Fruit fly (Drosophila melanogaster) whole organism, embryonic: ENCODE results near the gene CG15740.

Experiments
- Atf6 ChIP-seq: fragments of 200-800 bp; sonication (Bioruptor generic); IDR thresholded peaks from 2 replicates; pipeline ENCODE4 v1.3.6; 2022; ENCODE audit warnings: missing biosample characterization, missing genetic modification characterization
- Bdp1 ChIP-seq: fragments of 200-800 bp; sonication (Bioruptor generic); optimal IDR thresholded peaks from 3 replicates; lab custom pipeline; 2016; ENCODE audit warnings: missing biosample characterization, missing genetic modification characterization
- BtbVII ChIP-seq: fragments of 200-800 bp; sonication (Bioruptor generic); optimal IDR thresholded peaks from 3 replicates; lab custom pipeline; 2017; ENCODE audit warnings: missing biosample characterization, mild to moderate bottlenecking, missing genetic modification characterization
- C15 ChIP-seq: fragments of 200-800 bp; sonication (Bioruptor generic); IDR thresholded peaks from 3 replicates; pipeline ENCODE4 v1.3.6; 2022; ENCODE audit warnings: missing biosample characterization, missing genetic modification characterization
- CG1024 ChIP-seq: fragments of 200-800 bp; sonication (Bioruptor generic); IDR thresholded peaks from 2 replicates; pipeline ENCODE4 v1.3.6; 2022; ENCODE audit warnings: missing biosample characterization, missing genetic modification characterization
- CG10267 ChIP-seq: fragments of 200-800 bp; sonication (Bioruptor generic); optimal IDR thresholded peaks from 2 replicates; lab custom pipeline; 2018; ENCODE audit warnings: missing biosample characterization, mild to moderate bottlenecking, missing genetic modification characterization, moderate library complexity
- CG10431 ChIP-seq: fragments of 200-800 bp; sonication (Bioruptor generic); optimal IDR thresholded peaks from 3 replicates; lab custom pipeline; 2018; ENCODE audit warnings: missing biosample characterization, mild to moderate bottlenecking, missing genetic modification characterization
- CG11456 ChIP-seq: fragments of 200-800 bp; sonication (Bioruptor generic); IDR thresholded peaks from 3 replicates; pipeline ENCODE4 v1.3.6; 2022; ENCODE audit warnings: missing biosample characterization, missing genetic modification characterization
- CG11723 ChIP-seq: fragments of 200-800 bp; sonication (Bioruptor generic); optimal IDR thresholded peaks from 2 replicates; lab custom pipeline; 2017; ENCODE audit warnings: missing biosample characterization, mild to moderate bottlenecking, missing genetic modification characterization
- CG14667 ChIP-seq: fragments of 200-800 bp; sonication (Bioruptor generic); IDR thresholded peaks from 2 replicates; pipeline ENCODE4 v1.3.6; 2022; ENCODE audit warnings: missing biosample characterization, missing genetic modification characterization
- CG17186 ChIP-seq: fragments of 200-800 bp; sonication (Bioruptor generic); optimal IDR thresholded peaks from 3 replicates; lab custom pipeline; 2017; ENCODE audit warnings: missing biosample characterization, missing genetic modification reagents, missing genetic modification characterization
- CG1832 ChIP-seq: fragments of 200-800 bp; sonication (Bioruptor generic); optimal IDR thresholded peaks from 2 replicates; lab custom pipeline; 2017; ENCODE audit warnings: missing biosample characterization, mild to moderate bottlenecking, missing genetic modification characterization, inconsistent platforms
- CG3065 ChIP-seq: fragments of 200-800 bp; sonication (Bioruptor generic); optimal IDR thresholded peaks from 2 replicates; lab custom pipeline; 2016; ENCODE audit warnings: missing biosample characterization, missing genetic modification characterization
- CG4730 ChIP-seq: fragments of 200-800 bp; sonication (Bioruptor generic); IDR thresholded peaks from 2 replicates; pipeline ENCODE4 v1.3.6; 2022; ENCODE audit warnings: missing biosample characterization, missing genetic modification characterization
- CG6654 ChIP-seq: fragments of 200-800 bp; sonication (Bioruptor generic); optimal IDR thresholded peaks from 2 replicates; lab custom pipeline; 2017; ENCODE audit warnings: missing biosample characterization, mild to moderate bottlenecking, missing genetic modification characterization
- CG8359 ChIP-seq: fragments of 200-800 bp; sonication (Bioruptor generic); optimal IDR thresholded peaks from 2 replicates; lab custom pipeline; 2017; ENCODE audit warnings: missing biosample characterization, mild to moderate bottlenecking, missing genetic modification characterization, borderline replicate concordance
- CG9876 ChIP-seq: fragments of 200-800 bp; sonication (Bioruptor generic); optimal IDR thresholded peaks from 2 replicates; lab custom pipeline; 2016; ENCODE audit warnings: missing biosample characterization, missing genetic modification characterization
- Camta ChIP-seq: fragments of 200-800 bp; sonication (Bioruptor generic); optimal IDR thresholded peaks from 2 replicates; lab custom pipeline; 2016; ENCODE audit warnings: missing biosample characterization, missing genetic modification characterization
- Dek ChIP-seq: fragments of 200-800 bp; sonication (Bioruptor generic); optimal IDR thresholded peaks from 3 replicates; lab custom pipeline; 2019; ENCODE audit warnings: missing biosample characterization, mild to moderate bottlenecking, missing genetic modification characterization, moderate library complexity
- Ets65A ChIP-seq: fragments of 200-800 bp; sonication (Bioruptor generic); peaks from one replicate; lab custom pipeline; 2016; ENCODE audit warnings: missing biosample characterization, missing genetic modification characterization
- Gsc ChIP-seq: fragments of 200-800 bp; sonication (Bioruptor generic); IDR thresholded peaks from 2 replicates; pipeline ENCODE4 v1.3.6; 2022; ENCODE audit warnings: missing biosample characterization, missing genetic modification characterization
- HHEX ChIP-seq: fragments of 200-800 bp; sonication (Bioruptor generic); optimal IDR thresholded peaks from 3 replicates; lab custom pipeline; 2017; ENCODE audit warnings: missing biosample characterization, mild to moderate bottlenecking, missing genetic modification characterization, missing genetic modification reagents
- HmgD ChIP-seq: fragments of 200-800 bp; sonication (Bioruptor generic); optimal IDR thresholded peaks from 3 replicates; lab custom pipeline; 2016; ENCODE audit warnings: missing biosample characterization, missing genetic modification characterization
- Lpt ChIP-seq: fragments of >200 bp; optimal IDR thresholded peaks from 2 replicates; lab custom pipeline; 2018; ENCODE audit warnings: missing biosample characterization, missing genetic modification characterization
- PHDP ChIP-seq: fragments of 200-800 bp; sonication (Bioruptor generic); optimal IDR thresholded peaks from 3 replicates; lab custom pipeline; 2018; ENCODE audit warnings: missing biosample characterization, mild to moderate bottlenecking, missing genetic modification characterization, moderate library complexity
- bigmax ChIP-seq: fragments of 200-800 bp; sonication (Bioruptor generic); optimal IDR thresholded peaks from 2 replicates; lab custom pipeline; 2018; ENCODE audit warnings: missing biosample characterization, mild to moderate bottlenecking, missing genetic modification characterization
- cas ChIP-seq: fragments of 200-800 bp; sonication (Bioruptor generic); IDR thresholded peaks from 2 replicates; pipeline ENCODE4 v1.3.6; 2022; ENCODE audit warnings: missing biosample characterization, missing genetic modification characterization
- cg ChIP-seq: fragments of 200-800 bp; sonication (Bioruptor generic); optimal IDR thresholded peaks from 3 replicates; lab custom pipeline; 2019; ENCODE audit warnings: missing biosample characterization, mild to moderate bottlenecking, missing genetic modification characterization, moderate library complexity
- cwo ChIP-seq: fragments of 200-800 bp; sonication (Bioruptor generic); optimal IDR thresholded peaks from 3 replicates; lab custom pipeline; 2017; ENCODE audit warnings: missing biosample characterization, missing genetic modification characterization, mild to moderate bottlenecking, moderate library complexity, missing genetic modification reagents
- dimm ChIP-seq: fragments of 200-800 bp; sonication (Bioruptor generic); IDR thresholded peaks from 2 replicates; pipeline ENCODE4 v1.3.6; 2022; ENCODE audit warnings: missing biosample characterization, missing genetic modification characterization
- dpn ChIP-seq, 2 experiments: fragments of 200-800 bp; sonication (Bioruptor generic); optimal IDR thresholded peaks; 3 replicates each; lab custom pipeline; 2016; ENCODE audit warnings: missing biosample characterization in 2 of 2, missing genetic modification characterization in 2 of 2
- exex ChIP-seq: fragments of 200-800 bp; sonication (Bioruptor generic); optimal IDR thresholded peaks from 4 replicates; lab custom pipeline; 2018; ENCODE audit warnings: missing biosample characterization, mild to moderate bottlenecking, missing genetic modification characterization, moderate library complexity
- ind ChIP-seq: fragments of 200-800 bp; sonication (Bioruptor generic); optimal IDR thresholded peaks from 3 replicates; lab custom pipeline; 2016; ENCODE audit warnings: missing biosample characterization, missing genetic modification characterization
- jumu ChIP-seq: fragments of 200-800 bp; sonication (Bioruptor generic); optimal IDR thresholded peaks from 3 replicates; lab custom pipeline; 2016; ENCODE audit warnings: missing biosample characterization, missing genetic modification characterization
- knrl ChIP-seq: fragments of 200-800 bp; sonication (Bioruptor generic); IDR thresholded peaks from 3 replicates; pipeline ENCODE4 v1.3.6; 2022; ENCODE audit warnings: missing biosample characterization, missing genetic modification characterization; ENCODE audit not compliant: partially characterized antibody
- nau ChIP-seq: fragments of 200-800 bp; sonication (Bioruptor generic); optimal IDR thresholded peaks from 3 replicates; lab custom pipeline; 2017; ENCODE audit warnings: missing biosample characterization, mild to moderate bottlenecking, missing genetic modification characterization, missing genetic modification reagents
- oc ChIP-seq: fragments of 200-800 bp; sonication (Bioruptor generic); optimal IDR thresholded peaks from 2 replicates; lab custom pipeline; 2018; ENCODE audit warnings: missing biosample characterization, mild to moderate bottlenecking, missing genetic modification characterization, moderate library complexity
- onecut ChIP-seq: fragments of 200-800 bp; sonication (Bioruptor generic); IDR thresholded peaks from 2 replicates; pipeline ENCODE4 v1.3.6; 2022; ENCODE audit warnings: missing biosample characterization, missing genetic modification characterization
- pfk ChIP-seq: fragments of 200-800 bp; sonication (Bioruptor generic); optimal IDR thresholded peaks from 2 replicates; lab custom pipeline; 2018; ENCODE audit warnings: missing biosample characterization, mild to moderate bottlenecking, missing genetic modification characterization, moderate library complexity
- pros ChIP-seq: fragments of 200-800 bp; sonication (Bioruptor generic); optimal IDR thresholded peaks from 3 replicates; lab custom pipeline; 2019; ENCODE audit warnings: missing biosample characterization, mild to moderate bottlenecking, missing genetic modification characterization, moderate library complexity
- psq ChIP-seq: fragments of 200-800 bp; sonication (Bioruptor generic); optimal IDR thresholded peaks from 2 replicates; lab custom pipeline; 2017; ENCODE audit warnings: missing biosample characterization, missing genetic modification characterization
- sc ChIP-seq, 3 experiments: fragments of >200 bp in 2 of 3; fragments of 200-800 bp in 1 of 3; sonication (Bioruptor generic) in 1 of 3; optimal IDR thresholded peaks; 2 replicates in 2 of 3; 3 replicates in 1 of 3; lab custom pipeline; 2017; ENCODE audit warnings: mild to moderate bottlenecking in 1 of 3, missing biosample characterization in 1 of 3, missing genetic modification characterization in 1 of 3, missing genetic modification reagents in 1 of 3
- sob ChIP-seq: fragments of 200-800 bp; sonication (Bioruptor generic); IDR thresholded peaks from 2 replicates; pipeline ENCODE4 v1.3.6; 2022; ENCODE audit warnings: missing biosample characterization, missing genetic modification characterization
- toy ChIP-seq: fragments of 200-800 bp; sonication (Bioruptor generic); IDR thresholded peaks from 2 replicates; pipeline ENCODE4 v1.3.6; 2022; ENCODE audit warnings: missing biosample characterization, missing genetic modification characterization
- twi ChIP-seq: fragments of 200-800 bp; optimal IDR thresholded peaks from 2 replicates; lab custom pipeline; 2019; ENCODE audit warnings: missing biosample characterization, mild to moderate bottlenecking, missing genetic modification characterization, moderate library complexity
- unpg ChIP-seq: fragments of 200-800 bp; sonication (Bioruptor generic); optimal IDR thresholded peaks from 3 replicates; lab custom pipeline; 2018; ENCODE audit warnings: missing biosample characterization, mild to moderate bottlenecking, missing genetic modification characterization, moderate library complexity
- yki ChIP-seq: fragments of >200 bp; optimal IDR thresholded peaks from 3 replicates; lab custom pipeline; 2018

CG15740 gene

DNA sequence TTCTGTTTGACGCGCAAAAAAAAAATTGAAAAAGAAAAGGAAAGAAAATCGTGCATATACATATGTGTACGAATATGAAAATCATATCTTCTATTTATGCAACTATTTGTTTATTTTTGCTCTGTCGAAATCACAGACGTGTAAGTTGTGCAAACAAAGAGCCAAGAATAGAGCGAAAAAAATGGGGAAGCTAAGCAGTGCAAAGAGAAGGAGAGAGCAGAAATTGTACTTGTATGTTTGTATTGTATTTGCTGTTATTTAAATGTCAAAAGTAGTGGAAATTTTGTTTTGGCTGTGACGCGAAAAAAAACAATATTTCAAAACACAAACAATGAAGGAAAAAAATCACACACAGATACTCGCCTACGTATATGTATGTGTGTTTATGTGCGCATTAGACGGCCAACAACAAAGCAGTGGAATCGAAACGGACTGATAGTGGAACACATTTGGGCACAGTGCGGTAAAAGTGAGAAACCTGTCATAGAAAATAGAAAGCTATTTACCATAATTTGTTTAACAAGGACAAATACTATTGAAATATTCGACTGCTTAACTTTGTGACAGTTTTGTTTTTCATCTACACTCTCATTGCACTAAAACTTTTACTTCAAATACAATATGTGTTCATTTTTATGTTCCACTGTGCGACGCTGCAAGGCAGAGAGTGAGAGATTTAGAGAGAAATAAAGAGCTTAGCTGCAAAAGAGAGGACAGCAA lies 27.7 kb downstream of the CG15740 start (continued):
- TF ChIP-seq pros, result peak; percentile 49
- TF ChIP-seq oc, result peak; percentile 96

DNA sequence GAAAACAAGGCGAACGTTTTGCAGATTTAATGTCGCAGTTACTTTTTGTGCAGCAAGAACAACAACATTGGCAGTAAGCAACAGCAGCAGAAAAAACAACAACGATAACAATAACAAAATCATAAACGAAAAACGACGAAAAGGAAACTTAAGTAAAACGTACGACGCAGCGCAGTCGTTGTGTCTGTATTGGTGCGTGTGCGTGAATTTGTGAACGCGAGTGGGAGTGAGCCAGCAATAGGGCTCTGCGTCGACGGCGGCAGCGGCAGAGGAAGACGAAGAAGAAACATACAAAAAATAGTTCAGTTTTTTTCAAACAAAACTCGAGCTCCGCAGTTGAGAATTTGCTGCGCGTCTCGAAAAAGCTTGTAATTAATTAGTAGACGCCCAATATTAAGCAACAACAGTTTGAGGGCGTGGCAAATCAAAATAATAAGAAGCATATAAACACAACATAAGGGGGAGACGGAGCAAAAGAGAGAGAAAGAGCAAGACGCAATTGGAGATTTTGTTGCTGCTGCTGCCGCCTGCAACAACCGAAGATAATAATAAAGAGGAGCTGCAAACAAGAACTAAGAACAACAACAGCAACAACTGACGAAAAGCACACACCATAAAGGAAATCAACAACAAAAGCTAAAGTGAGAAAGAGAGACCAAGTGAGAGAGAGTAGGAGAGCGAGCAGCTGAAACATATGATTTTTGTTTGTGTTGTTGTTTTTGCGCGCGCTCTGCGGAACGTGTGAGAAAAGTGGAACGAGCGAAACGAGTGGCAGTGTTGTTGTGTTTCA lies 28.5 kb downstream of the CG15740 start:
- no peak for TF ChIP-seq Lpt (GFP tag; lab: Kevin White, UChicago)
- TF ChIP-seq CG1024 (GFP tag; lab: Robert Waterston, UW), result no peak
- TF ChIP-seq knrl, result no peak
- no peak for TF ChIP-seq Bdp1 (GFP tag; lab: Kevin White, UChicago)
- no peak for TF ChIP-seq exex
- no peak for TF ChIP-seq C15 (GFP tag; lab: Robert Waterston, UW)
- TF ChIP-seq PHDP, result no peak
- TF ChIP-seq pfk (GFP tag; lab: Kevin White, UChicago), result peak; percentile 99
- TF ChIP-seq CG1832 (GFP tag; lab: Kevin White, UChicago), result peak; percentile 47
- TF ChIP-seq CG10431 (GFP tag; lab: Kevin White, UChicago), result no peak
- TF ChIP-seq CG14667 (GFP tag; lab: Robert Waterston, UW), result no peak
- no peak for TF ChIP-seq sob (GFP tag; lab: Robert Waterston, UW)
- no peak for TF ChIP-seq twi (tag; lab: Kevin White, UChicago)
- TF ChIP-seq CG4730 (GFP tag; lab: Robert Waterston, UW), result no peak
- no peak for TF ChIP-seq HmgD (GFP tag; lab: Kevin White, UChicago)
- peak; percentile 10 for TF ChIP-seq yki (lab: Kevin White, UChicago)
- TF ChIP-seq bigmax, result no peak
- TF ChIP-seq toy (GFP tag; lab: Robert Waterston, UW), result no peak
- no peak for TF ChIP-seq unpg (GFP tag; lab: Kevin White, UChicago)
- no peak for TF ChIP-seq Dek (tag; lab: Kevin White, UChicago)
- no peak for TF ChIP-seq CG11456 (GFP tag; lab: Robert Waterston, UW)
- TF ChIP-seq Gsc (GFP tag; lab: Robert Waterston, UW), result no peak
- no peak for TF ChIP-seq sc (optimal IDR thresholded peaks at IDR 0.05; lab: Kevin White, UChicago)
- no peak for TF ChIP-seq sc (GFP tag; optimal IDR thresholded peaks at IDR 0.05; lab: Kevin White, UChicago)
- TF ChIP-seq dpn (GFP tag; optimal IDR thresholded peaks at IDR 0.05; lab: Kevin White, UChicago), result no peak
- TF ChIP-seq nau (GFP tag; lab: Kevin White, UChicago), result peak; percentile 13
- no peak for TF ChIP-seq CG11723 (GFP tag; lab: Kevin White, UChicago)
- TF ChIP-seq onecut (GFP tag; lab: Robert Waterston, UW), result no peak
- no peak for TF ChIP-seq ind
- TF ChIP-seq jumu (GFP tag; lab: Kevin White, UChicago), result no peak
- TF ChIP-seq CG9876 (GFP tag; lab: Kevin White, UChicago), result no peak
- TF ChIP-seq CG17186 (GFP tag; lab: Kevin White, UChicago), result no peak
- TF ChIP-seq Ets65A (GFP tag; lab: Kevin White, UChicago), result no peak
- no peak for TF ChIP-seq HHEX (GFP tag; lab: Kevin White, UChicago)
- no peak for TF ChIP-seq CG10267
- TF ChIP-seq pros, result peak; percentile 61
- no peak for TF ChIP-seq CG3065 (GFP tag; lab: Kevin White, UChicago)
- peak; percentile 11 for TF ChIP-seq BtbVII (GFP tag; lab: Kevin White, UChicago)
- no peak for TF ChIP-seq Atf6 (GFP tag; lab: Robert Waterston, UW)
- TF ChIP-seq cwo (GFP tag; lab: Kevin White, UChicago), result no peak
- no peak for TF ChIP-seq cas (GFP tag; lab: Robert Waterston, UW)
- TF ChIP-seq CG8359 (GFP tag; lab: Kevin White, UChicago), result no peak
- peak; percentile 74 for TF ChIP-seq cg (GFP tag; lab: Kevin White, UChicago)
- TF ChIP-seq psq, result peak; percentile 72
- no peak for TF ChIP-seq Camta
- no peak for TF ChIP-seq dimm (GFP tag; lab: Robert Waterston, UW)
- TF ChIP-seq CG6654 (GFP tag; lab: Kevin White, UChicago), result no peak
